Worm (Caenorhabditis elegans): ENCODE measurements around the gene F54F7.3.

The F54F7.3 gene

ce11 chrX:11869260-11869659 is 19.3 kb upstream of the F54F7.3 start, which contains the start of gene dot-1.2:
Gene dot-1.2, minus strand, starts transcription at chrX:11869360.
- no peak for TF ChIP-seq sox-4 (tag; optimal IDR thresholded peaks at IDR 0.05)
- no peak for TF ChIP-seq skn-1 (tag; optimal IDR thresholded peaks at IDR 0.05)
- TF ChIP-seq sup-37 (GFP tag; optimal IDR thresholded peaks at IDR 0.05) = no peak
- TF ChIP-seq nhr-76 (tag; optimal IDR thresholded peaks at IDR 0.05) = no peak
- TF ChIP-seq alr-1 (tag; optimal IDR thresholded peaks at IDR 0.05; ENCODE audit: borderline replicate concordance) = no peak
- no peak for TF ChIP-seq lin-14 (GFP tag; optimal IDR thresholded peaks at IDR 0.05)
- no peak for TF ChIP-seq mdl-1 (tag; optimal IDR thresholded peaks at IDR 0.05)
- no peak for TF ChIP-seq egl-13 (tag; optimal IDR thresholded peaks at IDR 0.05)
- TF ChIP-seq ceh-88 (GFP tag; IDR thresholded peaks at IDR 0.05) = no peak
- no peak for TF ChIP-seq ztf-11 (tag; optimal IDR thresholded peaks at IDR 0.05)
- no peak for TF ChIP-seq nhr-85 (tag)
- TF ChIP-seq efl-1 (optimal IDR thresholded peaks at IDR 0.05) = no peak
- no peak for TF ChIP-seq efl-1 (GFP tag; optimal IDR thresholded peaks at IDR 0.05 in 1 of 2)
- TF ChIP-seq ceh-90 (tag; optimal IDR thresholded peaks at IDR 0.05) = no peak
- TF ChIP-seq lsy-2 (tag; optimal IDR thresholded peaks at IDR 0.05) = no peak
- no peak for TF ChIP-seq lin-13 (GFP tag; optimal IDR thresholded peaks at IDR 0.05)
- TF ChIP-seq C16A3.4 (tag; optimal IDR thresholded peaks at IDR 0.05) = no peak

DNA sequence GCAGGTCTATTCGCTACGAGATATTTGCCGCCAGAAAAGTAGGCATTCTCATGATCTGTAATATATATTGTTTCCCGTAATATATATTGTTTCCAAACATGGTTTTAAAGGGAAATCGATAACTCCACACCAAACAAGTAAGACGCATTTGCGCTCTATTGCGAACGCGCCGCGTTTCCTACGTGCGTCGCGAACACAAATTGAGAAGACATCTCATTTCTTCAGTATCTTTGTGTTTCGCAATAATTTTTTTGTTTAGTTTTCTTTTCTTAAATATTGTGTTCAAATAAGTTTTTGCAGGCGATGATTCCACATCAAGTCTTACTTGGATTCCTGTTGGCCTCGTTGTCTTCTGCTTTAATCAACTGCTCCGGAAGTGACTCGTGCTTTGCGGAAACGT is 15.1 kb upstream of the F54F7.3 start, which contains the start of gene F54F7.6:
F54F7.6 (plus strand) TSS at position 301 of the 400 bp plus-strand sequence.
- TF ChIP-seq nhr-19 (GFP tag; conservative IDR thresholded peaks at IDR 0.05) (no peak), vab-15 (tag; optimal IDR thresholded peaks at IDR 0.05) (no peak), skn-1 (tag; optimal IDR thresholded peaks at IDR 0.05) (no peak), lin-13 (GFP tag; optimal IDR thresholded peaks at IDR 0.05) (no peak), egl-27 (tag; optimal IDR thresholded peaks at IDR 0.05) (no peak), unc-98 (GFP tag; IDR thresholded peaks at IDR 0.05) (no peak), pag-3 (tag; optimal IDR thresholded peaks at IDR 0.05; ENCODE audit: borderline replicate concordance, insufficient read depth) (no peak), ces-1 (GFP tag; optimal IDR thresholded peaks at IDR 0.05) (no peak), nhr-47 (tag; optimal IDR thresholded peaks at IDR 0.05) (no peak), swsn-7 (tag; optimal IDR thresholded peaks at IDR 0.05) (no peak), snu-23 (GFP tag; optimal IDR thresholded peaks at IDR 0.05) (no peak)

DNA sequence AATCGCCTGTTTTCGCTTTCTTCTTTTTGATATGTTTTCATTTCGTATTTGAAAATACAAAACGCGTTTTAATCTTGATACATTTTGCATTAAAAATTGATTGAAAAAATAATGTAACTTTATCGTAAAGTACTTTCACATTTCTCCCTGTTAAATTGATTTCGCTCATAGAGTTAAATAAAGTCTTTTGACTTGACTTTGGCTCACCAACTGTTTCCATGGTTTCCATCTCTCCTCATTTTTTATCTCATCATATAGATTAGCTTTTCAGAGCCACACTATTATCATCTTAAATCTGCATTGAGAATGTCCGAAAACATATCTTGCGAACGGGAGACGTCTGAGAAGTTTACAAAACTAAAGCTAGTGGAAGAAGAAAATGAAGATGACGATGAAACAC is 13.3 kb upstream of the F54F7.3 start, which contains the start of gene F54F7.10:
F54F7.10 (plus strand) TSS at position 301 of the 400 bp plus-strand sequence.
- TF ChIP-seq lir-3 (tag; optimal IDR thresholded peaks at IDR 0.05; ENCODE audit: poor library complexity) (no peak), nhr-20 (tag; optimal IDR thresholded peaks at IDR 0.05) (no peak), mdl-1 (tag; optimal IDR thresholded peaks at IDR 0.05) (no peak), hlh-4 (tag; optimal IDR thresholded peaks at IDR 0.05) (no peak), fos-1 (tag; optimal IDR thresholded peaks at IDR 0.05) (no peak), F16B12.6 (tag; optimal IDR thresholded peaks at IDR 0.05) (no peak), mep-1 (tag; optimal IDR thresholded peaks at IDR 0.05) (no peak), hpl-2 (GFP tag; optimal IDR thresholded peaks at IDR 0.05) (no peak), nhr-12 (tag; optimal IDR thresholded peaks at IDR 0.05) (no peak), mef-2 (tag; optimal IDR thresholded peaks at IDR 0.05) (no peak), elt-3 (tag; optimal IDR thresholded peaks at IDR 0.05) (no peak), nhr-90 (tag; optimal IDR thresholded peaks at IDR 0.05; ENCODE audit: poor library complexity) (no peak), zip-4 (GFP tag; optimal IDR thresholded peaks at IDR 0.05) (no peak), pax-3 (tag; optimal IDR thresholded peaks at IDR 0.05) (no peak)

Measured in whole organism, L1 larva.